Worm (Caenorhabditis elegans): ENCODE data around the gene F28B12.1.

The F28B12.1 gene

ce11 chrII:5901407-5902026, 41.2 kb upstream of the F28B12.1 start:
- TF ChIP-seq C34F6.9 (tag; optimal IDR thresholded peaks at IDR 0.05) (no peak), ztf-4 (tag; optimal IDR thresholded peaks at IDR 0.05) (no peak), sem-4 (tag; optimal IDR thresholded peaks at IDR 0.05) (peak; percentile 7), elt-1 (tag; optimal IDR thresholded peaks at IDR 0.05) (no peak), nhr-6 (tag; optimal IDR thresholded peaks at IDR 0.05) (no peak), Y55F3AM.14 (GFP tag; optimal IDR thresholded peaks at IDR 0.05) (peak; percentile 45), nhr-10 (tag; optimal IDR thresholded peaks at IDR 0.05) (no peak), zag-1 (tag; optimal IDR thresholded peaks at IDR 0.05) (peak; percentile 39), nhr-23 (tag; optimal IDR thresholded peaks at IDR 0.05) (no peak), mdl-1 (tag; optimal IDR thresholded peaks at IDR 0.05) (peak in 1 of 2 experiments; percentile 7), lin-39 (tag; optimal IDR thresholded peaks at IDR 0.05) (peak; percentile 18), ztf-1 (GFP tag; conservative IDR thresholded peaks at IDR 0.05) (no peak), lsy-2 (tag; optimal IDR thresholded peaks at IDR 0.05) (peak in 1 of 2 experiments; percentile 28), mab-5 (tag; optimal IDR thresholded peaks at IDR 0.05) (no peak), elt-3 (tag; optimal IDR thresholded peaks at IDR 0.05) (no peak), sma-9 (GFP tag; optimal IDR thresholded peaks at IDR 0.05) (peak; percentile 39), sma-9 (tag; optimal IDR thresholded peaks at IDR 0.05) (no peak), ZK546.5 (tag; optimal IDR thresholded peaks at IDR 0.05) (no peak), ama-1 (optimal IDR thresholded peaks at IDR 0.05) (no peak), alr-1 (tag; optimal IDR thresholded peaks at IDR 0.05) (no peak), nhr-11 (tag; optimal IDR thresholded peaks at IDR 0.05) (no peak), lin-11 (tag; optimal IDR thresholded peaks at IDR 0.05) (no peak), mbf-1 (tag; optimal IDR thresholded peaks at IDR 0.05) (no peak), snpc-4 (tag; optimal IDR thresholded peaks at IDR 0.05) (no peak), sma-3 (GFP tag; optimal IDR thresholded peaks at IDR 0.05) (no peak), blmp-1 (tag; optimal IDR thresholded peaks at IDR 0.05; ENCODE audit: insufficient read depth) (no peak), ceh-82 (tag; optimal IDR thresholded peaks at IDR 0.05) (no peak), nhr-25 (tag; optimal IDR thresholded peaks at IDR 0.05) (no peak), nhr-77 (tag; optimal IDR thresholded peaks at IDR 0.05) (no peak), R02D3.7 (tag; optimal IDR thresholded peaks at IDR 0.05) (no peak), unc-62 (GFP tag; optimal IDR thresholded peaks at IDR 0.05) (no peak), nhr-12 (tag; optimal IDR thresholded peaks at IDR 0.05) (no peak), F13H6.1 (tag; optimal IDR thresholded peaks at IDR 0.05) (peak; percentile 52), egl-27 (tag; optimal IDR thresholded peaks at IDR 0.05) (peak; percentile 22), ztf-11 (tag; optimal IDR thresholded peaks at IDR 0.05) (no peak), unc-55 (GFP tag; optimal IDR thresholded peaks at IDR 0.05) (peak; percentile 35), dmd-4 (tag; optimal IDR thresholded peaks at IDR 0.05) (no peak), nhr-237 (tag; optimal IDR thresholded peaks at IDR 0.05) (no peak), peb-1 (tag; optimal IDR thresholded peaks at IDR 0.05) (peak; percentile 46), unc-39 (tag; optimal IDR thresholded peaks at IDR 0.05) (no peak), aly-2 (tag; optimal IDR thresholded peaks at IDR 0.05) (no peak), nhr-21 (tag; optimal IDR thresholded peaks at IDR 0.05) (peak; percentile 61), gmeb-1 (tag; optimal IDR thresholded peaks at IDR 0.05) (no peak), lin-13 (GFP tag; optimal IDR thresholded peaks at IDR 0.05) (no peak), nhr-129 (tag; optimal IDR thresholded peaks at IDR 0.05) (no peak), crh-2 (tag; optimal IDR thresholded peaks at IDR 0.05) (no peak), skn-1 (tag; optimal IDR thresholded peaks at IDR 0.05) (no peak), fos-1 (tag; optimal IDR thresholded peaks at IDR 0.05) (peak; percentile 38), ceh-16 (tag; optimal IDR thresholded peaks at IDR 0.05) (peak; percentile 11)

Measured in whole organism, L2 larva.